Worm (Caenorhabditis elegans) whole organism, midembryonic: Measurements from ENCODE around the gene piki-1.

Experiments
- T22C8.4 ChIP-seq: fragments of 200-800 bp; sonication (Bioruptor generic); IDR thresholded peaks from 2 replicates; pipeline ENCODE4 v1.3.6; 2022; ENCODE audit warnings: missing genetic modification characterization, missing compliant biosample characterization
- cog-1 ChIP-seq: sonication (generic microtip); optimal IDR thresholded peaks from 2 replicates; lab custom pipeline; 2016; ENCODE audit warnings: missing genetic modification characterization, missing compliant biosample characterization
- flt-1 ChIP-seq: fragments of 200-800 bp; sonication (Bioruptor generic); IDR thresholded peaks from 2 replicates; pipeline ENCODE4 v1.3.6; 2022; ENCODE audit warnings: missing genetic modification characterization, missing compliant biosample characterization
- klf-2 ChIP-seq: fragments of 200-800 bp; sonication (Bioruptor generic); conservative IDR thresholded peaks from 2 replicates; pipeline ENCODE4 v1.3.6; 2022; ENCODE audit warnings: missing genetic modification reagents, missing genetic modification characterization, missing compliant biosample characterization
- med-1 ChIP-seq: sonication (generic microtip); optimal IDR thresholded peaks from 2 replicates; lab custom pipeline; 2017; ENCODE audit warnings: missing genetic modification characterization, mild to moderate bottlenecking, missing compliant biosample characterization, antibody characterized with exemption, missing genetic modification reagents; ENCODE audit not compliant: insufficient read depth
- ref-1 ChIP-seq: fragments of 200-800 bp; sonication (Bioruptor generic); conservative IDR thresholded peaks from 2 replicates; pipeline ENCODE4 v1.3.6; 2022; ENCODE audit warnings: missing genetic modification reagents, missing genetic modification characterization, missing compliant biosample characterization
- tab-1 ChIP-seq: fragments of 200-800 bp; sonication (Bioruptor generic); IDR thresholded peaks from 2 replicates; pipeline ENCODE4 v1.3.6; 2022; ENCODE audit warnings: missing genetic modification characterization, missing compliant biosample characterization
- ztf-23 ChIP-seq: fragments of 200-800 bp; sonication (Bioruptor generic); IDR thresholded peaks from 2 replicates; pipeline ENCODE4 v1.3.6; 2022; ENCODE audit warnings: missing genetic modification reagents, missing genetic modification characterization, missing compliant biosample characterization
- ztf-29 ChIP-seq: fragments of 200-800 bp; sonication (Bioruptor generic); IDR thresholded peaks from 2 replicates; pipeline ENCODE4 v1.3.6; 2022; ENCODE audit warnings: missing genetic modification reagents, missing genetic modification characterization, missing compliant biosample characterization

piki-1 gene

ce11 chrX:15225180-15225724 lies 20.9 kb downstream of the piki-1 start:
- no peak for TF ChIP-seq ref-1 (GFP tag; lab: Robert Waterston, UW)

DNA sequence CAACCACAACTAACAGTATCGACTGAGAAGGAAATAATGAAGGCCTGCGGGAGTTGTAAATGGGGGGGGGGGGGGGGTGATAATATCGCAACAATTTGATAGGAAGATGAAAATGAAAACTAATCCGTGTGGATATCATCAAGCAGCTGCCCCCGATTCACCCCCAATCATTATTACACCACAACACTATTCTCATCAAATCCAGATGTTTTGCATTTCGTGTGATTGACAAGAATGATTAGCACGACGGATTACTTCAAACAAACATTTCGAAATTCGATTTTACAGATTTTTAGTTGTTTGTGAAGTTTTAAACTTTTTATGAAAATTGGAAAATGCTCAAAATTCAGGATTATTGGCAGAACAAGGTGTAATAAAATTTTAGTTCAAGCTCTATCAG lies 22.1 kb downstream of the piki-1 start:
- TF ChIP-seq cog-1 (tag; lab: Kevin White, UChicago) (no peak), med-1 (GFP tag; lab: Kevin White, UChicago) (no peak), flt-1 (GFP tag; lab: Robert Waterston, UW) (no peak), ztf-29 (GFP tag; lab: Robert Waterston, UW) (no peak), ztf-23 (GFP tag; lab: Robert Waterston, UW) (no peak), ref-1 (GFP tag; lab: Robert Waterston, UW) (no peak), tab-1 (GFP tag; lab: Robert Waterston, UW) (no peak), T22C8.4 (no peak), klf-2 (no peak)

- TF ChIP-seq cog-1 (tag; lab: Kevin White, UChicago) = no peak
- TF ChIP-seq klf-2 = no peak
- TF ChIP-seq flt-1 (GFP tag; lab: Robert Waterston, UW) = no peak
- no peak for TF ChIP-seq ztf-23 (GFP tag; lab: Robert Waterston, UW)
- no peak for TF ChIP-seq tab-1 (GFP tag; lab: Robert Waterston, UW)
- no peak for TF ChIP-seq T22C8.4
- no peak for TF ChIP-seq med-1 (GFP tag; lab: Kevin White, UChicago)
- TF ChIP-seq ref-1 (GFP tag; lab: Robert Waterston, UW) = no peak
- TF ChIP-seq ztf-29 (GFP tag; lab: Robert Waterston, UW) = no peak
Measured at ce11 chrX:15222789-15223188, 23.4 kb downstream of the piki-1 start.

DNA sequence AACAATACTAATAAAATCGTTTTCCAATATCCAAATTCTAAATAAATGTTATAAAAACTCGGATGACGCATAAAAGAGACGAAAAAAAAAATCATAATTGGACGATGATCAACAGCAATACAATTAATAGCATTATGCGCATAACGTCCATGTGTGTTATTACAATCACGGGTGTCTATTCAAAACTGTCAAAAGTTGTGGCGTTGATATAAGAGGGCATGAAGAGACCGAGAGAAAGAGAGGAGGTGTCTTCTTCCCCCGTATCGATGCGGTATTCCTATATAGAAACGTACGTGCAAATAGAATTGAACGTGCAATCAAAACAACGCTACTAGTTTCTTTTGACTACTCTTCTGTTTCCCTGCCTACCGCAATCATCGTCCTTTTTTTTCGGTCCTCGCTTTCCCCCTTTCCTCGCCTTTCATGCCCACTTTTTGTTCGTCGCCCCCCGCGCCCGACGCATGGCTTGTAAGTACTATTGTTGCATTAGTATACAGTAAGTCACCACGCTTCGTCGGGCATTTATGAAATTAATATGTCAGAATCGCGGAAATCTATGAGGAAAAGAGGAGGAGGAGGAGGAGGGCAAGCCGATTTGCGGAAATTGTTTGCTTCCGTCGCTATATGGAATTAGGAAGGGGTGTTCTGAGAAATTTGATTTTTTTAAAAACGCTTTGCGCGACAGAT lies 24.2 kb downstream of the piki-1 start:
- TF ChIP-seq ref-1 (GFP tag; lab: Robert Waterston, UW) (no peak), klf-2 (no peak), T22C8.4 (no peak), flt-1 (GFP tag; lab: Robert Waterston, UW) (no peak)

DNA sequence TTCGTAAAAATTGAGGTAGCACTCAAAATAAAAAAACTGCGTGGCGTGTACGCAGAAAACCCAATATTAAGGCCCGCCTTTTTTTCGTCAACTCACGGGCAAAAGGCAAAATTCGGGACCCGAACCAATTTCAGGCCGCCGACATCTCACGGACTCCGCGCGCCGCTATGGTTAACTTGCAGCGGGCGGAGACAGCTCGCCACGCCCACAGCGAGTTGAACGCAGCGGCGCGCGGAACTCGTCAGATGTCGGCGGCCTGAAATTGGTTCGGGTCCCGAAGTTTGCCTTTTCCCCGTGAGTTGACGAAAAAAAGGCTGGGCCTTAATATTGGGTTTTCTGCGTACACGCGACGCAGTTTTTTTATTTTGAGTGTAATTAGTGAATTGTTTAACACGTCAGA lies 25.1 kb downstream of the piki-1 start:
- TF ChIP-seq med-1 (GFP tag; lab: Kevin White, UChicago) (no peak), ref-1 (GFP tag; lab: Robert Waterston, UW) (no peak), tab-1 (GFP tag; lab: Robert Waterston, UW) (no peak), ztf-23 (GFP tag; lab: Robert Waterston, UW) (no peak), klf-2 (no peak), cog-1 (tag; lab: Kevin White, UChicago) (no peak), flt-1 (GFP tag; lab: Robert Waterston, UW) (no peak), ztf-29 (GFP tag; lab: Robert Waterston, UW) (no peak), T22C8.4 (no peak)

ce11 chrX:15215272-15215671 lies 30.9 kb downstream of the piki-1 start:
- no peak for TF ChIP-seq cog-1 (tag; lab: Kevin White, UChicago)

DNA sequence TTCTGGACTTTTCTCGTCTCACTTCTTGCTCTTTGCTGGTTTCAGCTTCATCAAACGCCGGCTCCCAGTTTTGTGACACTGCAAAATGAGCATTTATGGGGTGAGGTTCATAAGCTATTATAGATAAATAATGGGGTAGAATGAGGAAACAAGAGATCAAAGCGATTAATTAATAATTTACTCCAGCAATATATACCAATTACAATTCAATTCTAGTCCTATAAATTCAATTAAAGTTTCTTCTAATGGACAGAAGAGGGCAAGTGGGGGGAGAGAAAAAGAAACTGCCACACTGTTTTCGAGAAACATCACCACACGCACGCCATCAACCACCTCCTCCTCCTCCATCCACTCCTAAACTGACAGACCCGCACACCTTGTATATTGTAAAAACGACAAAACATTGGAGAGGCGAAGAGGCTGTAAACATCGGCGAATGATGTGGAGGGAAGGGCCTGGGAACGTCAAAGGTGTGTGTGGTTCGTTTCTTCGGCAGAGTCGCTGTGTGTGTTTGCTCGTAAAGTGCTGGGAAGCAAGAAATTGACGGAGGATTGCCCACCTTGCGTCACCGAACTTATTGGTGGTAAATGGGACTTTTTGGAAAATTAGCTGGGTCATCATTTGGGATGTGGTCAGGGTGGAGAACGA lies 32.9 kb downstream of the piki-1 start, which contains the start of the genes H03A11.13 and famk-1:
Gene H03A11.13, minus strand, starts transcription at position 51 of the 648 bp plus-strand sequence.
Gene famk-1, minus strand, starts transcription at position 78 of the 648 bp plus-strand sequence.
- TF ChIP-seq T22C8.4 = no peak
- no peak for TF ChIP-seq cog-1 (tag; lab: Kevin White, UChicago)
- no peak for TF ChIP-seq ref-1 (GFP tag; lab: Robert Waterston, UW)
- TF ChIP-seq med-1 (GFP tag; lab: Kevin White, UChicago) = no peak
- TF ChIP-seq klf-2 = no peak
- TF ChIP-seq ztf-29 (GFP tag; lab: Robert Waterston, UW) = no peak
- no peak for TF ChIP-seq tab-1 (GFP tag; lab: Robert Waterston, UW)
- no peak for TF ChIP-seq flt-1 (GFP tag; lab: Robert Waterston, UW)
- TF ChIP-seq ztf-23 (GFP tag; lab: Robert Waterston, UW) = no peak

DNA sequence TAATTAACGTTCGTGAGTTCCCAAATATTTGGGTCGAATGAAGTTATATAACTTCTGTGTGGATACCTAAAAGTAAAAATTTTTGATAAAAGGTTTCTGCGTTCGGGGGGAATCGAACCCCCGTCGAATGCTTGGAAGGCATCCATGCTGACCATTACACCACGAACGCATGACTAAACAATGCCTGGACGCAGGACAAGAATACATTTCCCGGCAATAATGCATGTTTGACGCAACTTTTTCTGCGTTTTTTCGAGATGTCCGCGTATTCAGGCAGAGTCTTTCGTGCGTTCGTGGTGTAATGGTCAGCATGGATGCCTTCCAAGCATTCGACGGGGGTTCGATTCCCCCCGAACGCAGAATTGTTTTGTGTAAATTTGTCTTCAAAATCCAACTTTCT lies 45.5 kb downstream of the piki-1 start:
- TF ChIP-seq med-1 (GFP tag; lab: Kevin White, UChicago) (no peak), ztf-23 (GFP tag; lab: Robert Waterston, UW) (0 out of 2 replicates have a peak, but pooled peaks have one; percentile 49), flt-1 (GFP tag; lab: Robert Waterston, UW) (peak; percentile 79), tab-1 (GFP tag; lab: Robert Waterston, UW) (no peak; the same call in none of the 2 replicates), klf-2 (no peak), ztf-29 (GFP tag; lab: Robert Waterston, UW) (no peak), T22C8.4 (peak; percentile 28; the same call in 1 of the 2 replicates), ref-1 (GFP tag; lab: Robert Waterston, UW) (0 out of 2 replicates have a peak, but pooled peaks have one; percentile 13), cog-1 (tag; lab: Kevin White, UChicago) (no peak)

DNA sequence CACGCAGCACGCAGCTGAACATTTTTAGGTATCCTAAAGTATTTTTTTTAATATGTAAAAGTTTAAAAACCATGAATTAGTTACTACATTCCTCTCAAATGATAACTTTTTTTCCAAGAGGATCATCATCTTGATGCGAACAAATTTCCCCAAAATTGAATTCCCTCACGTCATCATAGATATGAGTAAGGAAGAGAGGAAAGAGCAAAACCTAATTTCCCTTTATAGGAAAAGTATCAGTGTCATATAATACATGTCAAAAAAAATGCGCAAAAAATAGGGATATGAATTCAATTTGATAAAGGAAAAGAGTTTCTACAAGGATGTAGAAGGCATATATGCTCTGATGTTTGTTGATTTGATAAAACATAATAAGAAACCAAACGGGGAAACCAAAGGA lies 46.1 kb downstream of the piki-1 start:
- TF ChIP-seq ztf-23 (GFP tag; lab: Robert Waterston, UW) (no peak), cog-1 (tag; lab: Kevin White, UChicago) (no peak), tab-1 (GFP tag; lab: Robert Waterston, UW) (no peak), klf-2 (no peak), ztf-29 (GFP tag; lab: Robert Waterston, UW) (no peak), ref-1 (GFP tag; lab: Robert Waterston, UW) (no peak), flt-1 (GFP tag; lab: Robert Waterston, UW) (no peak), med-1 (GFP tag; lab: Kevin White, UChicago) (no peak), T22C8.4 (no peak)
